Fruit fly (Drosophila melanogaster): ENCODE measurements around the gene Mnt.

dm6 chrX:3677847-3678411 lies 6.3 kb downstream of the Mnt start:
- no peak for TF ChIP-seq CG8478 (optimal IDR thresholded peaks at IDR 0.05)
- no peak for TF ChIP-seq CTCF (optimal IDR thresholded peaks at IDR 0.05)
